Fruit fly (Drosophila melanogaster) ovary, adult (tissue): ENCODE measurements around the gene CG31211.
"Not testable (repeated sequence)": the region's sequence is repeated elsewhere in the genome, so short reads cannot be mapped to it uniquely, and the experiment has no call there.

Experiments used
- CG17801 ChIP-seq: fragments of 200-800 bp; optimal IDR thresholded peaks from 2 replicates; lab custom pipeline; 2019; ENCODE audit warnings: missing biosample characterization, mild to moderate bottlenecking, missing genetic modification characterization, moderate library complexity; ENCODE audit not compliant: partially characterized antibody

CG31211 gene

DNA sequence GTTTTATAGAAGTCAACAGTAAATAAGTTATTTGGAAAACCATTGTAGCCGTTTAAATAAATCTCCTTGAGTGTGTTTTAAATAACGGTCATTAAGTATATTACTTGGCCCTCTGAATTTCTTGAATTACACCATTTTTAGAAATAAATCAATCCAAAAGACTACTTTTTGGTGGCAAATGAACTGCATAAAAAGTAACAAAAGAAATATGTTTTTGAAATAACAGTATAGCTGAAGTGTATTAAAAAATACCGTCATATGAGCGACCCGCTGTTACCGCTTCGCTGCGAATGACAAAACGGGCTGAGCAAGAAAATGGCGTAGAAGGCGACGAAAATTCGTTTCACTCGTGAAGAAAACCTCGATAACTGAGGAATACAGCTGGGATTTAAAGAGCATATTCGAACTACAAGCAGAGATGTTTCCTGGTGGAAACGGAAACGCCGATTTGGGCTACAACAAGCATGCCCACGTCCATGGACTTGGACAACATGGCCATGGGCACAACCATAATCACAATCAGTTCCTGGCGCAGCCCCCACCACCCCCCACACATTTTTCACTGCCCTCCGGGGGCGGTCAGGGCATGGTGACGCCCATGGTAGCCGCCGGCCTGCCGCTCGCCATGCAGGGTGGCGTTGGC lies at the start of gene CG31211:
Gene CG31211, plus strand, starts transcription at position 294 of the 643 bp plus-strand sequence.
- TF ChIP-seq CG17801 (GFP tag; lab: Kevin White, UChicago): no peak

DNA sequence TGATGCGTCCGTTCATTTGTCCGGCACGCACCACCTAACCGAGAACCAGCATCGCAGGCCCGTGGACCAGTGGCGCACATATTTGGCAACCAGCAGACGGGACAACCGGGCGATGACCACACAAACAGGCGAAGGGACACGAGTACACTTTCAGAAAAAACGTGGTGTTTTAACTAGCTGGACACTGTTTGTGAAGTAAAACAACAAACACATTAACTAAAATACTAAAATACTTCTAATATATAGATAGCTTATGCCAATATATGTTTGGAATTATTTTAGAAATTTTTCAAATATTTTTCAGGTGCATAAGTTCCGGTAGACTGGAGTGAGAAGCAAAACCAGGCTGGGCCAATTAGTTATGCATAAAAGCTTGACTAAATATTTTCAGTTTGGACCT lies 46.6 kb upstream of the CG31211 start:
- no peak for TF ChIP-seq CG17801 (GFP tag; lab: Kevin White, UChicago)

DNA sequence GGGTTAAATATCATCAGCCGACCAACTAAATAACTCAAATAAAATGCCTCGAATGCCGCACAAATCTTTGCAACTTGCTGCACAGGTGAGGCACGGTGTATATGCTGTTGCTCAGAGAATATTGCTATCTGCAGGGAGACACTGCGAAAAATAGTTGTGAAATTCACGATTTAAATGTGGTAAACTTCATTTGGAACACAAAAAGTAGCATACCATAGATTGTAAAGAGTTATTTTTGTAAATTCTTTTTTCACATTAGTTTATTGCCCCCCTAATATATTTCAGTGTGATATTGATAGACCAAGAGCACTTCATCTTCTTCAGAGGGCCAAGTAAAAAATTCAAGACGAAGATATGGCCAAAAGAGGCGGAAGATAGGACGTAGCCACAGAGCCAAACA lies 28.9 kb upstream of the CG31211 start:
- no peak for TF ChIP-seq CG17801 (GFP tag; lab: Kevin White, UChicago)

DNA sequence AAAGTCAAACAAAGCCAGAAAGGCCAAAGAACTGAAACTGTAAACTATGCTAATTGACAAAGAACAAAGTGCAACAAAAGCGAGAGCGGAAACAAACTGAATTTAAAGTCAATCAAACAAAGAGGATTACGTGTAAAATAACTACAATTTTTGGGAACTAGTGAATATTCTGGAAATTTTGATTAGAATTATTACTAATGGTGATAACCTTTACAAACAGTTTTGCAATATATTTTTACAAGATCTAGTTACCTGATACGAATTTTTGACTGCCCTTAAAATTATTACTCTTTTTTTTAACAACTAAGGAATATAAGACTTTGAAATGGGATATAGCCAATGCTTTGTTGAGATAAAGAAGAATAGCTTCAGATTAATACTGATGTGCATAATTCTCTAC lies 18.5 kb upstream of the CG31211 start, which contains the start of gene CG14731:
Gene CG14731, plus strand, starts transcription at position 301 of the 400 bp plus-strand sequence.
- no peak for TF ChIP-seq CG17801 (GFP tag; lab: Kevin White, UChicago)

DNA sequence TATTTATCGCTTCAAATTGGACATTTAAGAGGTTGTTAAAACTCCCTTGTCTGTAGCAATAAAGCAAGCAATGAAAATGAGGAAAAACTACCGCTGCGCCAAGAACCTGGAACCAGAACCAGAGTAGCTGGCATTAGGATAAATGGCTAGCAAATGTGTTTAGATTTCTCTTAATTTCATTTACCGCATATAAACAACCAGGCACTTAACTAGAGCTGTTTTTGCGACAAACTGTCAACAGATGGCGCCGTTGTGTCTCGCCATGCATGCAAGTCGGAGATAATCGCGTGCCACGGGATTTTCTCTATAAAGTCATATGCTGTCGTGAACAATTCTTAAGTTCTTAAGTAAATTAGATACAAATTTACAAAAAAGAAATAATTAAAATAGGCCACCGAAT lies 15.6 kb upstream of the CG31211 start:
- TF ChIP-seq CG17801 (GFP tag; lab: Kevin White, UChicago): no peak

DNA sequence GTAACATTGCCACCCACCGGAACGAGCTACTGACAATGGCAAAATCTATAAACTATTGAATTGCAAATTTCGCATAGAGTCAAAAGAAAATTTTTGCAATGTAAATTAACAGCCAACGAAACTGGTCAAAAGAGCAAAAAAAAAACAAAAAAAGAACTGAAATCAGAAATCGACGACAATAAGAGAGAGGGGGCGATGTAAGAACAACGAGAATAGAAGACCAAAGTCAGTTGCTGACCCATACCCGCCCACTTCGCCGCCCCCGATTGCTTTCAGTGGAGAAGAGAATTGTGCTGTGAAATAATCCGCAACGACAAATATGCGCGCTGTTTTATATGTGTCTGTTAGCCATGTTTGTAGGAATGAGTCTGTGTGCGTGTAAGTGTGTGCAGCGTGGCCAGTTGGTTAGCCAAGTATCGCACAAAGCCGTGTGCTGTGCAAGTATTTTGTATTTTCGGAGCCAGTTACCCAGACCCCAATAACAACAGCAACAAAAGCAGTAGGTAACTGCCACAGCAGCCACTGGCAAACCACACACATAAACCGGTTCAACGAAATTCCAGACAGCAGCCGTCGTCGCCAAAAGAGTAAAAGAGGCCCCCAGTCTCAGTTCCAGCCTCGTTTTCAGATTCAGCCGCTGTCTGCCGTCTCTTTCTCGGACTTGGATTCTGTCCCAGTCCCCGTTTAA lies 11.9 kb upstream of the CG31211 start:
- TF ChIP-seq CG17801 (GFP tag; lab: Kevin White, UChicago): no peak

DNA sequence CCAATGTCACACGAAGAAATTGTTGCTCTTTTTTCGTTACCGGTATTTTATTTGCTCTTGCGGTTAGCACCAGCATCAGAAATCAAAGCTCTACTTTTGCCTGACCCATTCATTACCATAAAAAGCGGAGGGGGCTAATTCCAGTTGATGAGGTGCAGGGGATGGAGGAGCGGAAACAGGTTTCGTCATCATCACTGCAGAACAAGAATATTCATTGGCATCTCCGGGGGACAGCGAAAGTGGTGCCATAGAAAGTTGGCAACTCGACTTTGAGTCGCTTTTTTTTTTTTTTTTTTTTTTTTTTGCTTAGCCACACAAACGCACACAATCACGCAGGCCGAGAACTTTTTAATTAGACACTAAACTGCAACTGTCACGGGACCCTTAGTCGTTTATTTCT lies 8.4 kb upstream of the CG31211 start:
- no peak for TF ChIP-seq CG17801 (GFP tag; lab: Kevin White, UChicago)

DNA sequence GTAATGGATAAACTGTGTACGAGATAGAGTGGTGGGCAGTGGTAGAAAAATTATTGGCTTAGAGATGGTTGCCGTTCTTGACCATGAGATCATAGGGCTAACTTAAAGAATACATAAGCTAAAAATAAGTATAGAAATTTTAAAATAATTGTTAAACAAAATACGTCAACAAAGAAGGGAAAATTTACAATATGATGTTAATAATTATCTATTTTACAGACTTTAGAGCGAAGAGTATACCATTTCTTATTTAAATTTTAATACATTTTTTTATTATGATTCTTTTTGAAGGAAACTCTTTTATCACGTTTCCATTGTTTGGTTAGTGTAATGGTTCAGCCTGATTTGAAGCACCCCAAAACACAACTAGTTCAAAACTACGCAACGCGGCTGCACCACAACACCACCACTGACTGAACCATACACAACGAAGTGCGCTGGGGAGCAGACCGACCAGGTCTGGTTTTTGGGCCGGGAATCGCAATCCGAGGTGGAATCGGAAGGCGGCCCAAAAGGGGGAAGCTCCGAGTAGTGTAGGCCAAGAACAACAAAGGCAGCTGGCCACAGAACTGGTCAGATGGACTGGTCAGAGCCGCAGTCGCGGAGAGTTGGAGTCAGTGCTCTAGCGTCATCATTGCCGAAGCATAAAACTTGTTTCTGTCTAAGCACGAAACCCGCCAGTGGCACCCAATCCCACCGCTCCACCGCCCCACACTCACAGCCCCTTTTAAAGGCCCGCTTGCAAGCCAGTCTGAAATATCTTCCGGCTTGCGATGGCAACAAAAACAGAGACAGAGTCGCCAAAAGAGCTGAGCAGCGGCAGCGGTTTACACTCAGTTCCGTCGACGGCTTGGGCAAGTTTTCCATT lies 3.8 kb upstream of the CG31211 start:
- TF ChIP-seq CG17801 (GFP tag; lab: Kevin White, UChicago): no peak

DNA sequence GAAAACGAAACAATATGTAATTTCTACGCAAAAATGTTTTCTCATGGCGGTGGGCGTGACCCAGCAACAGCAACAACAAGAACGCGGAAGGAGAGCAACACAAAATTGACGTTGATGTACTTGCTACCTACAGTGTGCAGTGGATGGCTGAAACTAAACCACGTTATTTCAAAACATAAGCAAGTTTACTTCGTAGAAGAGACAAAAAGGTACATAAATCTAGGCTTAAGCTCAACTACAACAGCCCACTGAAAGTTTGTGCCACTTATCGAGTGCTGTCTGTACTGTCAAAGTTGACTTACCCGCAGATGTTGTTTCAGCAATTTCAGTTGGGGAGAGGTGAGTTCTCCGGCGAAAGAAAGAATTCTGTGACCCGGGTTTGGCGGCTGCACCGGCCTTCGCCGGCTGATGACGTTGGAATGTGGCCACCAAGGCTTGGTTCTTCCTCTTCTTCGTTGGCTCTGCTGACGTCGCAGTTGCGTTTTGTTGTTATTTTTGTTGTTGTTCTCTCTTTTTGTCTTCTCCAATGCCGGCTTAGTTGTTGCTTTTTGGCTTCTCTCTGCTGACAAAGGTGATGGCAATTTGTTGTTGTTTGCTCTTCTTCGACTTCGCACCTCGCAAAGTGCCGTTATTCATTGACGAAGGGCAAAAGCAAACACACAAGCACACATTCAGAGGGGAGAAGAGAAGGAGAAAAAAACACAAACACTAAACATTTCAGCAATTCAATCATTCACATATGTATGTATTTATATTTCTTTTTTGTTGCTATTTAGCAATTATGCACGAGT lies 2.2 kb upstream of the CG31211 start:
- TF ChIP-seq CG17801 (GFP tag; lab: Kevin White, UChicago): no peak

DNA sequence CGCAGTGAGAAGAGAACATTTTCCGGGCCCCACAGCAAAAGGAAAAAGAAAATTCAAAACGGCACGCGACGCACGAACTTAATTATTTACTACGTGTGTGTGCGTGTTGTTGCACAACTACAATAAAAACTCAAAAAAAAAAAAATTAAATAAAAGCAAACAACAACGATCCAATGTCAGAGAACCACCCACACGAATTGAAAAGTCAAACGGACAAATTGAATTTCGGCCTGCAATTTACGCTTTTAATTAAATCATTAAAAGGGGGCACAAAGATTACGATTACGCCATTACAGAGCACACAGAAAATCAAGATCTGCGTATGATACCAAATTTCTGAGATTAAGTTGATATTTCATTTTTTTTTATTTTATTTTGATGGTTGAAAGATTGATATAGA lies 1.5 kb upstream of the CG31211 start:
- no peak for TF ChIP-seq CG17801 (GFP tag; lab: Kevin White, UChicago)

DNA sequence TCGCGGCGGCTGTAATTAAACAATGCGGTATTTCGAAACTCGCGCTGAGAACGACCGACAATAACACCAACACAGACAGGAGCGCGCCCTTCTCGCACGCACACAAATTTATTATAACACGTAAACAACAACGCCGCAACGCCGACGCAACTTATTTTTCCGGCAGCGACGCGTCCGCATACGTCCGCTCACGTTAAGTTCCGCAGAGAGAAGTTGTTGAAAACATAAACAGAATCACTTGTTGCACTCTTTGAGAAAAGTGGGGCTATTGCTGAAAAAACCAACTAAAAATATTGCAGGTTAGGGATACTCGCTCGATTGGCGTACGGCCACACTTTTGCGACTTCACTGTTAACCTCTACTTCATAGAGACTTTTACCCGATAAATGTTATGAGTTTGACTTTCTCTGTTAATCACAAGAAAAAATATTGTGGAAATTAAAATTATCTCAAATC lies 549 bp upstream of the CG31211 start, which contains the start of gene Cad87A:
Gene Cad87A, minus strand, starts transcription at position 227 of the 456 bp plus-strand sequence.
- peak; percentile 55 for TF ChIP-seq CG17801 (GFP tag; lab: Kevin White, UChicago)

DNA sequence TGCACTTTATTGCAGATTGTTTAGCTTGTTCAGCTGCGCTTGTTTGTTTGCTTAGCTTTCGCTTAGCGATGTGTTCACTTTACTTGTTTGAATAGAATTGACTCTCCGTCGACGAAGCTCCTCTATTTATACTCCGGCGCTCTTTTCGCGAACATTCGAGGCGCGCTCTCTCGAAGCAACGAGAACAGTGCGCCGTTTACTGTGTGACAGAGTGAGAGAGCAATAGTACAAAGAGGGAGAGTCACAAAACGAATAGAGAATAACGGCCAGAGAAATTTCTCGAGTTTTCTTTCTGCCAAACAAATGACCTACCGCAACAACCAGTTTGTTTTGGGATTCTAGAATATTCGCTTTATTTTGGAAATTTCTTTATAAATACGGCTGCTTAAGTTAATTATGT lies 7.0 kb downstream of the CG31211 start, which contains the start of gene Hsp70Aa:
Gene Hsp70Aa, minus strand, starts transcription at position 101 of the 400 bp plus-strand sequence.
- not testable (repeated sequence) for TF ChIP-seq CG17801 (GFP tag; lab: Kevin White, UChicago)

DNA sequence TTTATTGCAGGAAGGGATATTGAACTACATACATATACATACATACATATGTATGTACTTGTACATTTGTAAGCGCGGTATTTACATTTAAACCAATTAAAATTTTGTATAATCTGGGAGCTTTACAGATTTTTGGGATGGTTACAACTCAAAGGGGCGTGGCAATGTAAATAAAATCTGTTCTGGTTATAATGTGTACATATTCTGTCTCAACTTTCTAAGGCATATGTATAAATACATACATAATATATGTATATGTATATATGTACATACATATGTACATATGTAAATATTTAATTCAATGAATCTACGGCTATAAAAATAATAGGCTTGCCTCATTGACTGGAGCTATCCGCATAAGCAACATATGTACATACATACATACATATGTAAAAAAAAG lies 7.9 kb downstream of the CG31211 start:
- TF ChIP-seq CG17801 (GFP tag; lab: Kevin White, UChicago): no peak

DNA sequence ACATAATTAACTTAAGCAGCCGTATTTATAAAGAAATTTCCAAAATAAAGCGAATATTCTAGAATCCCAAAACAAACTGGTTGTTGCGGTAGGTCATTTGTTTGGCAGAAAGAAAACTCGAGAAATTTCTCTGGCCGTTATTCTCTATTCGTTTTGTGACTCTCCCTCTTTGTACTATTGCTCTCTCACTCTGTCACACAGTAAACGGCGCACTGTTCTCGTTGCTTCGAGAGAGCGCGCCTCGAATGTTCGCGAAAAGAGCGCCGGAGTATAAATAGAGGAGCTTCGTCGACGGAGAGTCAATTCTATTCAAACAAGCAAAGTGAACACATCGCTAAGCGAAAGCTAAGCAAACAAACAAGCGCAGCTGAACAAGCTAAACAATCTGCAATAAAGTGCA lies 8.8 kb downstream of the CG31211 start, which contains the start of gene Hsp70Ab:
Gene Hsp70Ab, plus strand, starts transcription at position 301 of the 400 bp plus-strand sequence.
- TF ChIP-seq CG17801 (GFP tag; lab: Kevin White, UChicago): not testable (repeated sequence)
